Worm (Caenorhabditis elegans): ENCODE measurements around the gene sago-1.

DNA sequence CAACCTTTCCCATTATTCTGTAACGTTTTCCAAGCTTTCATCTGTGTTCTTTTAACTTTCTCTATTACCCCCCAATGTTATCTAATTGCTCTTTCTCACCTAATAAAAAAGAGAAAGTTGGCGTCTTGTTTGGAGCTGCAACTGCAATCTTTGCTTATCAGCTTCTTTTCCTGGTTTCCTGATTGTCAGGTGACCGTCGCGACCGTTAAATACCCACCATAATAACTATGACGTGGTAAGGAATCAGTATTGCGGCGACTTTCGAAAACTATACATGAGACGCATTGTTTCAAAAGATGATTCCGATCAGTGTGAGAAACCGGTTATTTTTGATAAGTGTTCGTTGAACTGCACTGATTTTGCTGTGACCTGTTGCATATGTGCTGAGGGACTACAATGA lies 28.4 kb upstream of the sago-1 start:
- TF ChIP-seq daf-16 (GFP tag; optimal IDR thresholded peaks at IDR 0.05) (no peak), daf-16 (tag; optimal IDR thresholded peaks at IDR 0.05) (peak; percentile 86), egl-43 (GFP tag; IDR thresholded peaks at IDR 0.05) (no peak), zag-1 (tag; optimal IDR thresholded peaks at IDR 0.05) (no peak), ZK337.2 (GFP tag; IDR thresholded peaks at IDR 0.05) (no peak), nhr-111 (GFP tag; optimal IDR thresholded peaks at IDR 0.05) (no peak), fos-1 (tag; optimal IDR thresholded peaks at IDR 0.05) (peak; percentile 56), pha-4 (GFP tag; IDR thresholded peaks at IDR 0.05) (no peak), pha-4 (tag; optimal IDR thresholded peaks at IDR 0.05) (no peak), nhr-11 (tag; optimal IDR thresholded peaks at IDR 0.05) (no peak), attf-4 (tag; optimal IDR thresholded peaks at IDR 0.05) (no peak), lin-39 (tag; optimal IDR thresholded peaks at IDR 0.05) (no peak)

All from whole organism, L4 larva.